Worm (Caenorhabditis elegans): ENCODE results near the gene srbc-5.

ce11 chrV:3299437-3299836 is 39.3 kb downstream of the srbc-5 start:
- TF ChIP-seq ets-7 (tag; optimal IDR thresholded peaks at IDR 0.05) (no peak), tra-4 (tag; optimal IDR thresholded peaks at IDR 0.05) (no peak), aly-1 (tag; optimal IDR thresholded peaks at IDR 0.05) (no peak), flt-1 (GFP tag; IDR thresholded peaks at IDR 0.05) (no peak), ama-1 (optimal IDR thresholded peaks at IDR 0.05) (no peak), B0310.2 (tag; optimal IDR thresholded peaks at IDR 0.05) (no peak), scrt-1 (GFP tag; IDR thresholded peaks at IDR 0.05) (no peak), pes-1 (GFP tag; IDR thresholded peaks at IDR 0.05) (no peak), F13C5.2 (tag; optimal IDR thresholded peaks at IDR 0.05) (no peak), sea-1 (GFP tag; conservative IDR thresholded peaks at IDR 0.05) (no peak), tbx-11 (GFP tag; IDR thresholded peaks at IDR 0.05) (no peak)

Data from whole organism, early embryonic.